Worm (Caenorhabditis elegans) whole organism, L3 larva: ENCODE measurements around the gene clec-117.
A peak's percentile ranks its signal among the peaks of the same experiment; 100 is the strongest.

Experiments used
- aly-2 ChIP-seq: fragments of 150-350 bp; optimal IDR thresholded peaks from 2 replicates; lab custom pipeline; 2014; ENCODE audit warnings: missing biosample characterization, missing genetic modification characterization
- ama-1 ChIP-seq: fragments of 150-350 bp; optimal IDR thresholded peaks from 2 replicates; lab custom pipeline; 2018
- ceh-16 ChIP-seq: sonication (generic microtip); optimal IDR thresholded peaks from 2 replicates; lab custom pipeline; 2017; ENCODE audit warnings: missing biosample characterization, missing genetic modification characterization
- ceh-28 ChIP-seq: fragments of 150-350 bp; optimal IDR thresholded peaks from 2 replicates; lab custom pipeline; 2014; ENCODE audit warnings: missing biosample characterization, missing genetic modification reagents, missing genetic modification characterization
- daf-12 ChIP-seq: fragments of 150-350 bp; optimal IDR thresholded peaks from 2 replicates; lab custom pipeline; 2014; ENCODE audit warnings: missing biosample characterization, missing genetic modification reagents, missing genetic modification characterization
- egl-27 ChIP-seq: sonication (generic microtip); optimal IDR thresholded peaks from 4 replicates; lab custom pipeline; 2017; ENCODE audit warnings: missing biosample characterization, missing genetic modification reagents, missing genetic modification characterization
- elt-1 ChIP-seq: fragments of 150-350 bp; optimal IDR thresholded peaks from 2 replicates; lab custom pipeline; 2014; ENCODE audit warnings: missing biosample characterization, missing genetic modification characterization
- elt-2 ChIP-seq: sonication (generic microtip); optimal IDR thresholded peaks from 2 replicates; lab custom pipeline; 2016; ENCODE audit warnings: missing genetic modification reagents, mild to moderate bottlenecking, missing genetic modification characterization, missing compliant biosample characterization
- elt-3 ChIP-seq, 3 experiments: fragments of 150-350 bp in 1 of 3; sonication (generic microtip) in 2 of 3; optimal IDR thresholded peaks; 2 replicates in 2 of 3; 4 replicates in 1 of 3; lab custom pipeline; 2014 to 2017; ENCODE audit warnings: missing biosample characterization in 3 of 3, missing genetic modification characterization in 3 of 3
- eor-1 ChIP-seq, 2 experiments: fragments of 150-350 bp; optimal IDR thresholded peaks; 2 replicates each; lab custom pipeline; 2014 to 2018; ENCODE audit warnings: missing biosample characterization in 2 of 2, missing genetic modification characterization in 2 of 2
- fos-1 ChIP-seq: fragments of 150-350 bp; optimal IDR thresholded peaks from 2 replicates; lab custom pipeline; 2014; ENCODE audit warnings: missing biosample characterization, missing genetic modification characterization
- hmg-11 ChIP-seq: sonication (generic microtip); optimal IDR thresholded peaks from 2 replicates; lab custom pipeline; 2016; ENCODE audit warnings: missing genetic modification characterization, missing compliant biosample characterization
- jun-1 ChIP-seq: fragments of 150-350 bp; optimal IDR thresholded peaks from 2 replicates; lab custom pipeline; 2014; ENCODE audit warnings: missing biosample characterization, missing genetic modification reagents, missing genetic modification characterization
- lin-15B ChIP-seq: fragments of 150-350 bp; optimal IDR thresholded peaks from 2 replicates; lab custom pipeline; 2014; ENCODE audit warnings: missing biosample characterization, missing genetic modification characterization
- lin-39 ChIP-seq: fragments of 150-350 bp; optimal IDR thresholded peaks from 2 replicates; lab custom pipeline; 2018; ENCODE audit warnings: missing biosample characterization, missing genetic modification reagents, missing genetic modification characterization
- lsy-12 ChIP-seq: sonication (generic microtip); optimal IDR thresholded peaks from 2 replicates; lab custom pipeline; 2016; ENCODE audit warnings: mild to moderate bottlenecking, missing genetic modification characterization, missing compliant biosample characterization
- mdl-1 ChIP-seq: fragments of 150-350 bp; optimal IDR thresholded peaks from 2 replicates; lab custom pipeline; 2014; ENCODE audit warnings: missing biosample characterization, missing genetic modification characterization
- mml-1 ChIP-seq: fragments of 150-350 bp; sonication (generic microtip); optimal IDR thresholded peaks from 3 replicates; lab custom pipeline; 2014; ENCODE audit warnings: missing biosample characterization, missing genetic modification characterization
- nfya-1 ChIP-seq: sonication (generic microtip); optimal IDR thresholded peaks from 2 replicates; lab custom pipeline; 2017; ENCODE audit warnings: missing genetic modification characterization, mild to moderate bottlenecking, missing compliant biosample characterization, antibody characterized with exemption, moderate library complexity; ENCODE audit not compliant: insufficient read depth
- nhr-12 ChIP-seq: fragments of 150-350 bp; optimal IDR thresholded peaks from 2 replicates; lab custom pipeline; 2014; ENCODE audit warnings: missing biosample characterization, missing genetic modification characterization
- nhr-23 ChIP-seq: fragments of 150-350 bp; optimal IDR thresholded peaks from 2 replicates; lab custom pipeline; 2014; ENCODE audit warnings: missing biosample characterization, missing genetic modification reagents, missing genetic modification characterization
- nhr-237 ChIP-seq: fragments of 150-350 bp; optimal IDR thresholded peaks from 2 replicates; lab custom pipeline; 2014; ENCODE audit warnings: missing biosample characterization, missing genetic modification characterization
- nhr-25 ChIP-seq: sonication (generic microtip); optimal IDR thresholded peaks from 2 replicates; lab custom pipeline; 2017; ENCODE audit warnings: missing biosample characterization, missing genetic modification characterization
- nhr-43 ChIP-seq: sonication (generic microtip); optimal IDR thresholded peaks from 2 replicates; lab custom pipeline; 2016; ENCODE audit warnings: mild to moderate bottlenecking, missing genetic modification characterization, missing compliant biosample characterization; ENCODE audit not compliant: poor library complexity, severe bottlenecking
- nhr-67 ChIP-seq: fragments of 150-350 bp; optimal IDR thresholded peaks from 2 replicates; lab custom pipeline; 2014; ENCODE audit warnings: missing biosample characterization, missing genetic modification characterization
- nhr-76 ChIP-seq: fragments of 150-350 bp; sonication (generic microtip); optimal IDR thresholded peaks from 5 replicates; lab custom pipeline; 2014; ENCODE audit warnings: missing biosample characterization, missing genetic modification characterization
- pha-4 ChIP-seq: fragments of 150-350 bp; optimal IDR thresholded peaks from 2 replicates; lab custom pipeline; 2014; ENCODE audit warnings: missing biosample characterization, missing genetic modification reagents, missing genetic modification characterization
- sea-2 ChIP-seq: fragments of 150-350 bp; sonication (generic microtip); optimal IDR thresholded peaks from 4 replicates; lab custom pipeline; 2014; ENCODE audit warnings: missing biosample characterization, missing genetic modification reagents, missing genetic modification characterization
- snpc-4 ChIP-seq: fragments of 150-350 bp; optimal IDR thresholded peaks from 2 replicates; lab custom pipeline; 2014; ENCODE audit warnings: missing biosample characterization, missing genetic modification characterization
- tbx-2 ChIP-seq: sonication (generic microtip); optimal IDR thresholded peaks from 2 replicates; lab custom pipeline; 2016; ENCODE audit warnings: mild to moderate bottlenecking, missing genetic modification characterization, missing compliant biosample characterization
- unc-39 ChIP-seq: sonication (generic microtip); optimal IDR thresholded peaks from 4 replicates; lab custom pipeline; 2017; ENCODE audit warnings: missing biosample characterization, missing genetic modification characterization
- ztf-11 ChIP-seq: fragments of 150-350 bp; optimal IDR thresholded peaks from 2 replicates; lab custom pipeline; 2014; ENCODE audit warnings: missing biosample characterization, missing genetic modification characterization

clec-117 gene

DNA sequence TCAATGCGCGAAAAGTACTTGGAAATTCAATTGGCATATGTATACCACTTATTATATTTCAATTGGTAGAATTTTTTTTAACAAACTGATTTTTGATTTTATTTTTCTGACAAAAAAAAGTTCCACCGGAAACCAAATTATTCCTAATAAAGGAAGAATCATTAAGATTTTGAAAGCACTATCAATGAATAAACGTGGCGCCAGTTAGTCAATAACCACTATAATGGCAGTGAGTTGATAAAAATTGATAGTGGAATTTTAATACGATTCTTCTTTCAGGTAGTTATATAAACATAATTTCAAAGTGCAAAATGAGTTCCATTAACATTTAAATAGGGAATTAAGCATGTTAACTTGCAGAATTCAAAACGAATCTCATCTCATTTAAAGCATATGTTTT lies 8.8 kb upstream of the clec-117 start, which contains the start of gene col-69:
Gene col-69, minus strand, starts transcription at position 101 of the 400 bp plus-strand sequence.
- no peak for TF ChIP-seq nhr-237 (tag; lab: Kevin White, UChicago)
- TF ChIP-seq elt-2 (tag; lab: Kevin White, UChicago) = peak; percentile 15

ce11 chrII:303927-304711 lies 7.3 kb upstream of the clec-117 start:
- no peak for TF ChIP-seq nhr-67
- no peak for TF ChIP-seq ama-1
- TF ChIP-seq ztf-11 (tag; lab: Kevin White, UChicago) = no peak
- no peak for TF ChIP-seq ceh-28 (tag; lab: Kevin White, UChicago)
- TF ChIP-seq daf-12 = no peak
- no peak for TF ChIP-seq aly-2 (tag; lab: Kevin White, UChicago)
- TF ChIP-seq mml-1 (tag; lab: Kevin White, UChicago) = no peak
- no peak for TF ChIP-seq nfya-1 (tag; lab: Kevin White, UChicago)
- TF ChIP-seq nhr-23 (tag; lab: Kevin White, UChicago) = no peak
- TF ChIP-seq unc-39 (tag; lab: Kevin White, UChicago) = no peak
- no peak for TF ChIP-seq lsy-12 (tag; lab: Kevin White, UChicago)
- TF ChIP-seq pha-4 (tag; lab: Kevin White, UChicago) = no peak
- no peak for TF ChIP-seq nhr-76 (tag; lab: Kevin White, UChicago)
- no peak for TF ChIP-seq fos-1
- no peak for TF ChIP-seq nhr-25 (tag; lab: Kevin White, UChicago)
- no peak for TF ChIP-seq egl-27 (tag; lab: Kevin White, UChicago)
- TF ChIP-seq elt-3 (tag; optimal IDR thresholded peaks at IDR 0.05; lab: Kevin White, UChicago) = no peak
- TF ChIP-seq jun-1 (tag; lab: Kevin White, UChicago) = no peak
- no peak for TF ChIP-seq tbx-2 (tag; lab: Kevin White, UChicago)
- no peak for TF ChIP-seq lin-15B (tag; lab: Kevin White, UChicago)

ce11 chrII:300977-301772 lies 4.4 kb upstream of the clec-117 start, which contains the start of gene K01A2.5:
TSS of gene K01A2.5 (plus strand) at chrII:301273.
- no peak for TF ChIP-seq jun-1 (tag; lab: Kevin White, UChicago)
- TF ChIP-seq mdl-1 (tag; lab: Kevin White, UChicago) = no peak
- TF ChIP-seq ztf-11 (tag; lab: Kevin White, UChicago) = no peak
- TF ChIP-seq lin-39 = no peak
- no peak for TF ChIP-seq nhr-12 (tag; lab: Kevin White, UChicago)
- TF ChIP-seq eor-1 (tag; optimal IDR thresholded peaks at IDR 0.05; lab: Kevin White, UChicago) = no peak
- no peak for TF ChIP-seq ceh-16
- no peak for TF ChIP-seq tbx-2 (tag; lab: Kevin White, UChicago)
- no peak for TF ChIP-seq sea-2 (GFP tag; lab: Kevin White, UChicago)
- TF ChIP-seq egl-27 (tag; lab: Kevin White, UChicago) = no peak
- TF ChIP-seq nhr-67 = no peak
- no peak for TF ChIP-seq ama-1
- TF ChIP-seq nhr-25 (tag; lab: Kevin White, UChicago) = peak; percentile 70
- TF ChIP-seq nhr-23 (tag; lab: Kevin White, UChicago) = peak; percentile 86
- TF ChIP-seq nhr-76 (tag; lab: Kevin White, UChicago) = no peak

ce11 chrII:299684-300083 lies 2.9 kb upstream of the clec-117 start, which contains the start of gene K01A2.6:
TSS of gene K01A2.6 (plus strand) at chrII:299984.
- TF ChIP-seq nhr-43 (tag; lab: Kevin White, UChicago) (no peak), pha-4 (tag; lab: Kevin White, UChicago) (no peak), snpc-4 (tag; lab: Kevin White, UChicago) (no peak), fos-1 (no peak), mdl-1 (tag; lab: Kevin White, UChicago) (no peak), elt-1 (tag; lab: Kevin White, UChicago) (no peak), mml-1 (tag; lab: Kevin White, UChicago) (no peak), nfya-1 (tag; lab: Kevin White, UChicago) (no peak), hmg-11 (tag; lab: Kevin White, UChicago) (no peak)
